Worm (Caenorhabditis elegans) whole organism, L4 larva: ENCODE measurements around the gene D2096.9.

ENCODE experiments used
- D1046.2 ChIP-seq: fragments of 200-800 bp; sonication (Bioruptor generic); IDR thresholded peaks from 2 replicates; pipeline ENCODE4 v1.3.6; 2022; ENCODE audit warnings: missing genetic modification characterization, missing compliant biosample characterization
- F10B5.3 ChIP-seq: sonication (generic microtip); optimal IDR thresholded peaks from 2 replicates; lab custom pipeline; 2016; ENCODE audit warnings: mild to moderate bottlenecking, missing genetic modification characterization, missing compliant biosample characterization
- F37D6.2 ChIP-seq: sonication (generic microtip); optimal IDR thresholded peaks from 2 replicates; lab custom pipeline; 2016; ENCODE audit warnings: mild to moderate bottlenecking, missing genetic modification characterization, missing compliant biosample characterization
- T26A8.4 ChIP-seq: fragments of 200-800 bp; sonication (Bioruptor generic); IDR thresholded peaks from 2 replicates; pipeline ENCODE4 v1.3.6; 2022; ENCODE audit warnings: missing genetic modification characterization, missing compliant biosample characterization
- Y75B8A.6 ChIP-seq: fragments of 200-800 bp; sonication (Bioruptor generic); IDR thresholded peaks from 2 replicates; pipeline ENCODE4 v1.3.6; 2022; ENCODE audit warnings: missing genetic modification reagents, missing genetic modification characterization, missing compliant biosample characterization
- attf-4 ChIP-seq: sonication (generic microtip); optimal IDR thresholded peaks from 3 replicates; lab custom pipeline; 2017; ENCODE audit warnings: missing biosample characterization, missing genetic modification characterization
- ceh-20 ChIP-seq: fragments of 200-800 bp; sonication (Bioruptor generic); IDR thresholded peaks from 2 replicates; pipeline ENCODE4 v1.3.6; 2022; ENCODE audit warnings: missing genetic modification reagents, missing genetic modification characterization, missing compliant biosample characterization
- ceh-44 ChIP-seq: fragments of 200-800 bp; sonication (Bioruptor generic); IDR thresholded peaks from 2 replicates; pipeline ENCODE4 v1.3.6; 2022; ENCODE audit warnings: missing genetic modification reagents, missing genetic modification characterization, missing compliant biosample characterization
- ctbp-1 ChIP-seq: fragments of 200-800 bp; sonication (Bioruptor generic); IDR thresholded peaks from 2 replicates; pipeline ENCODE4 v1.3.6; 2022; ENCODE audit warnings: missing genetic modification reagents, missing genetic modification characterization, missing compliant biosample characterization
- daf-16 ChIP-seq, 3 experiments: sonication (generic microtip); optimal IDR thresholded peaks; 2 replicates each; lab custom pipeline; 2016 to 2017; ENCODE audit warnings: missing genetic modification characterization in 3 of 3, missing genetic modification reagents in 3 of 3, mild to moderate bottlenecking in 2 of 3, missing compliant biosample characterization in 2 of 3, missing biosample characterization in 1 of 3, moderate library complexity in 1 of 3
- dmd-8 ChIP-seq: fragments of 200-800 bp; sonication (Bioruptor generic); IDR thresholded peaks from 2 replicates; pipeline ENCODE4 v1.3.6; 2022; ENCODE audit warnings: missing genetic modification characterization, missing compliant biosample characterization
- dpl-1 ChIP-seq: fragments of 150-350 bp; optimal IDR thresholded peaks from 2 replicates; lab custom pipeline; 2014; ENCODE audit warnings: missing biosample characterization, missing genetic modification reagents, missing genetic modification characterization
- duxl-1 ChIP-seq: sonication (generic microtip); optimal IDR thresholded peaks from 2 replicates; lab custom pipeline; 2016; ENCODE audit warnings: mild to moderate bottlenecking, missing genetic modification characterization, moderate library complexity, missing compliant biosample characterization; ENCODE audit not compliant: poor library complexity
- dve-1 ChIP-seq: sonication (generic microtip); optimal IDR thresholded peaks from 2 replicates; lab custom pipeline; 2017; ENCODE audit warnings: antibody characterized with exemption, mild to moderate bottlenecking, missing genetic modification characterization, missing compliant biosample characterization; ENCODE audit not compliant: insufficient read depth
- egl-27 ChIP-seq: sonication (generic microtip); optimal IDR thresholded peaks from 3 replicates; lab custom pipeline; 2017; ENCODE audit warnings: missing biosample characterization, missing genetic modification reagents, missing genetic modification characterization
- egl-43 ChIP-seq: fragments of 200-800 bp; sonication (Bioruptor generic); IDR thresholded peaks from 2 replicates; pipeline ENCODE4 v1.3.6; 2022; ENCODE audit warnings: missing genetic modification reagents, missing genetic modification characterization, missing compliant biosample characterization
- hlh-30 ChIP-seq: sonication (generic microtip); optimal IDR thresholded peaks from 2 replicates; lab custom pipeline; 2017; ENCODE audit warnings: antibody characterized with exemption, mild to moderate bottlenecking, missing genetic modification characterization, missing compliant biosample characterization; ENCODE audit not compliant: insufficient read depth
- jun-1 ChIP-seq: fragments of 150-350 bp; optimal IDR thresholded peaks from 2 replicates; lab custom pipeline; 2014; ENCODE audit warnings: missing biosample characterization, missing genetic modification reagents, missing genetic modification characterization
- lim-7 ChIP-seq: fragments of 200-800 bp; sonication (Bioruptor generic); IDR thresholded peaks from 2 replicates; pipeline ENCODE4 v1.3.6; 2022; ENCODE audit warnings: missing genetic modification characterization, missing compliant biosample characterization
- lin-1 ChIP-seq: fragments of 200-800 bp; sonication (Bioruptor generic); IDR thresholded peaks from 2 replicates; pipeline ENCODE4 v1.3.6; 2022; ENCODE audit warnings: missing genetic modification reagents, missing genetic modification characterization, missing compliant biosample characterization
- lin-13 ChIP-seq: fragments of 150-350 bp; optimal IDR thresholded peaks from 2 replicates; lab custom pipeline; 2014; ENCODE audit warnings: missing biosample characterization, missing genetic modification reagents, missing genetic modification characterization
- lin-38 ChIP-seq: fragments of 200-800 bp; sonication (Bioruptor generic); IDR thresholded peaks from 2 replicates; pipeline ENCODE4 v1.3.6; 2022; ENCODE audit warnings: missing genetic modification reagents, missing genetic modification characterization, missing compliant biosample characterization
- lir-3 ChIP-seq: sonication (generic microtip); optimal IDR thresholded peaks from 2 replicates; lab custom pipeline; 2016; ENCODE audit warnings: mild to moderate bottlenecking, missing genetic modification characterization, missing compliant biosample characterization
- lsy-2 ChIP-seq, 2 experiments: fragments of 150-350 bp in 1 of 2; sonication (generic microtip) in 1 of 2; optimal IDR thresholded peaks; 2 replicates each; lab custom pipeline; 2014 to 2017; ENCODE audit warnings: missing biosample characterization in 2 of 2, missing genetic modification characterization in 2 of 2
- madf-5 ChIP-seq, 2 experiments: fragments of 200-800 bp; sonication (Bioruptor generic); IDR thresholded peaks; 2 replicates each; pipeline ENCODE4 v1.3.6; 2022; ENCODE audit warnings: missing compliant biosample characterization in 2 of 2, missing genetic modification characterization in 2 of 2
- madf-9 ChIP-seq: fragments of 200-800 bp; sonication (Bioruptor generic); conservative IDR thresholded peaks from 2 replicates; pipeline ENCODE4 v1.3.6; 2022; ENCODE audit warnings: missing genetic modification reagents, missing genetic modification characterization, missing compliant biosample characterization
- mdl-1 ChIP-seq, 2 experiments: fragments of 150-350 bp in 1 of 2; sonication (generic microtip) in 1 of 2; optimal IDR thresholded peaks; 2 replicates each; lab custom pipeline; 2014 to 2017; ENCODE audit warnings: missing biosample characterization in 2 of 2, missing genetic modification characterization in 2 of 2
- mep-1 ChIP-seq: fragments of 150-350 bp; sonication (generic microtip); optimal IDR thresholded peaks from 3 replicates; lab custom pipeline; 2014; ENCODE audit warnings: missing biosample characterization, missing genetic modification characterization
- mes-2 ChIP-seq: sonication (generic microtip); optimal IDR thresholded peaks from 2 replicates; lab custom pipeline; 2016; ENCODE audit warnings: missing genotype, mild to moderate bottlenecking, missing genetic modification characterization, missing compliant biosample characterization; ENCODE audit not compliant: poor library complexity, severe bottlenecking
- mxl-2 ChIP-seq: fragments of 200-800 bp; sonication (Bioruptor generic); conservative IDR thresholded peaks from 2 replicates; pipeline ENCODE4 v1.3.6; 2022; ENCODE audit warnings: missing genetic modification reagents, missing genetic modification characterization, missing compliant biosample characterization
- nhr-11 ChIP-seq: fragments of 150-350 bp; optimal IDR thresholded peaks from 2 replicates; lab custom pipeline; 2014; ENCODE audit warnings: missing biosample characterization, missing genetic modification characterization
- nhr-111 ChIP-seq: fragments of 200-800 bp; sonication (Bioruptor generic); optimal IDR thresholded peaks from 2 replicates; lab custom pipeline; 2018; ENCODE audit warnings: mild to moderate bottlenecking, missing genetic modification characterization, missing compliant biosample characterization
- nhr-42 ChIP-seq: fragments of 200-800 bp; sonication (Bioruptor generic); IDR thresholded peaks from 2 replicates; pipeline ENCODE4 v1.3.6; 2022; ENCODE audit warnings: missing genetic modification characterization, missing compliant biosample characterization
- nhr-6 ChIP-seq: fragments of 150-350 bp; optimal IDR thresholded peaks from 2 replicates; lab custom pipeline; 2014; ENCODE audit warnings: missing biosample characterization, missing genetic modification characterization
- nhr-76 ChIP-seq: fragments of 150-350 bp; optimal IDR thresholded peaks from 2 replicates; lab custom pipeline; 2014; ENCODE audit warnings: missing biosample characterization, missing genetic modification characterization
- saeg-2 ChIP-seq: fragments of 200-800 bp; sonication (Bioruptor generic); IDR thresholded peaks from 2 replicates; pipeline ENCODE4 v1.3.6; 2022; ENCODE audit warnings: missing genetic modification reagents, missing genetic modification characterization, missing compliant biosample characterization
- sdz-12 ChIP-seq: fragments of 200-800 bp; sonication (Bioruptor generic); optimal IDR thresholded peaks from 2 replicates; lab custom pipeline; 2018; ENCODE audit warnings: mild to moderate bottlenecking, missing genetic modification characterization, missing compliant biosample characterization
- set-16 ChIP-seq: fragments of 200-800 bp; sonication (Bioruptor generic); IDR thresholded peaks from 2 replicates; pipeline ENCODE4 v1.3.6; 2022; ENCODE audit warnings: missing genetic modification reagents, missing genetic modification characterization, missing compliant biosample characterization
- snpc-1.2 ChIP-seq: fragments of 200-800 bp; sonication (Bioruptor generic); IDR thresholded peaks from 2 replicates; pipeline ENCODE4 v1.3.6; 2022; ENCODE audit warnings: missing genetic modification reagents, missing genetic modification characterization, missing compliant biosample characterization
- snpc-4 ChIP-seq: fragments of 150-350 bp; optimal IDR thresholded peaks from 2 replicates; lab custom pipeline; 2014; ENCODE audit warnings: missing biosample characterization, missing genetic modification characterization
- spr-3 ChIP-seq: fragments of 200-800 bp; sonication (Bioruptor generic); optimal IDR thresholded peaks from 2 replicates; lab custom pipeline; 2018; ENCODE audit warnings: mild to moderate bottlenecking, missing genetic modification characterization, missing compliant biosample characterization
- unc-62 ChIP-seq, 3 experiments: fragments of 150-350 bp in 1 of 3; sonication (generic microtip); optimal IDR thresholded peaks in 2 of 3; peaks in 1 of 3; 1 replicate in 1 of 3; 2 replicates in 2 of 3; lab custom pipeline; 2014 to 2017; ENCODE audit warnings: missing biosample characterization in 3 of 3, missing genetic modification characterization in 3 of 3, missing genetic modification reagents in 3 of 3, missing genotype in 1 of 3
- zfp-3 ChIP-seq: fragments of 200-800 bp; sonication (Bioruptor generic); conservative IDR thresholded peaks from 2 replicates; pipeline ENCODE4 v1.3.6; 2022; ENCODE audit warnings: missing genetic modification reagents, missing genetic modification characterization, missing compliant biosample characterization
- zip-11 ChIP-seq: fragments of 200-800 bp; sonication (Bioruptor generic); IDR thresholded peaks from 2 replicates; pipeline ENCODE4 v1.3.6; 2022; ENCODE audit warnings: missing genetic modification characterization, missing compliant biosample characterization

Gene D2096.9

ce11 chrIV:8377501-8377900 lies 5.1 kb downstream of the D2096.9 start, which contains the start of gene D2096.7 (continued):
- peak; percentile 64 for TF ChIP-seq lin-13 (GFP tag; lab: Kevin White, UChicago)
- no peak for TF ChIP-seq F10B5.3 (tag; lab: Kevin White, UChicago)
- peak; percentile 69 for TF ChIP-seq T26A8.4 (GFP tag; lab: Robert Waterston, UW)
- TF ChIP-seq mes-2 (tag; lab: Kevin White, UChicago) = peak; percentile 28
- TF ChIP-seq lim-7 (GFP tag; lab: Robert Waterston, UW) = peak; percentile 66; the same call in 1 of the 2 replicates
- peak; percentile 66 for TF ChIP-seq ctbp-1 (GFP tag; lab: Robert Waterston, UW)
- TF ChIP-seq dmd-8 (GFP tag; lab: Robert Waterston, UW) = peak; percentile 64; the same call in 1 of the 2 replicates
- TF ChIP-seq hlh-30 (tag; lab: Kevin White, UChicago) = no peak
- peak; percentile 90 for TF ChIP-seq snpc-1.2 (GFP tag; lab: Robert Waterston, UW)
- peak; percentile 44 for TF ChIP-seq duxl-1 (tag; lab: Kevin White, UChicago)
- 0 out of 2 replicates have a peak, but pooled peaks have one; percentile 36 for TF ChIP-seq zfp-3 (GFP tag; lab: Robert Waterston, UW)
- TF ChIP-seq lin-1 (GFP tag; lab: Robert Waterston, UW) = 0 out of 2 replicates have a peak, but pooled peaks have one; percentile 40
- no peak for TF ChIP-seq dpl-1
- peak; percentile 63 for TF ChIP-seq Y75B8A.6 (GFP tag; lab: Robert Waterston, UW)
- peak; percentile 30; the same call in 1 of the 2 replicates for TF ChIP-seq D1046.2 (GFP tag; lab: Robert Waterston, UW)
- TF ChIP-seq nhr-11 (tag; lab: Kevin White, UChicago) = no peak
- TF ChIP-seq saeg-2 (GFP tag; lab: Robert Waterston, UW) = peak; percentile 47; the same call in 1 of the 2 replicates
- no peak for TF ChIP-seq nhr-111
- TF ChIP-seq ceh-44 (GFP tag; lab: Robert Waterston, UW) = no peak
- TF ChIP-seq jun-1 (tag; lab: Kevin White, UChicago) = no peak
- peak; percentile 42 for TF ChIP-seq spr-3 (GFP tag; lab: Kevin White, UChicago)

- no peak for TF ChIP-seq set-16 (GFP tag; lab: Robert Waterston, UW)
- no peak for TF ChIP-seq snpc-4 (tag; lab: Kevin White, UChicago)
- TF ChIP-seq nhr-76 (tag; lab: Kevin White, UChicago) = no peak
- TF ChIP-seq nhr-6 (tag; lab: Kevin White, UChicago) = no peak
- TF ChIP-seq spr-3 (GFP tag; lab: Kevin White, UChicago) = no peak
- no peak for TF ChIP-seq mdl-1 (tag; optimal IDR thresholded peaks at IDR 0.05; lab: Kevin White, UChicago)
- TF ChIP-seq ceh-20 = no peak
- no peak for TF ChIP-seq mxl-2 (GFP tag; lab: Robert Waterston, UW)
- peak; percentile 3 for TF ChIP-seq dve-1
- peak in 1 of 2 experiments; percentile 3 for TF ChIP-seq daf-16 (GFP tag; optimal IDR thresholded peaks at IDR 0.05; lab: Kevin White, UChicago)
- no peak for TF ChIP-seq daf-16 (tag; optimal IDR thresholded peaks at IDR 0.05; lab: Kevin White, UChicago)
- peak; percentile 12 for TF ChIP-seq mes-2 (tag; lab: Kevin White, UChicago)
- TF ChIP-seq madf-5 (GFP tag; IDR thresholded peaks at IDR 0.05; lab: Robert Waterston, UW) = no peak
- no peak for TF ChIP-seq D1046.2 (GFP tag; lab: Robert Waterston, UW)
- no peak for TF ChIP-seq egl-43 (GFP tag; lab: Robert Waterston, UW)
- TF ChIP-seq lsy-2 (tag; optimal IDR thresholded peaks at IDR 0.05; lab: Kevin White, UChicago) = peak in 1 of 2 experiments; percentile 19
- no peak for TF ChIP-seq mep-1 (tag; lab: Kevin White, UChicago)
- TF ChIP-seq hlh-30 (tag; lab: Kevin White, UChicago) = no peak
- TF ChIP-seq, all 104 proteins: peak for 4
Measured at ce11 chrIV:8376923-8377322, 5.7 kb downstream of the D2096.9 start.

ce11 chrIV:8375381-8375780 lies 7.2 kb downstream of the D2096.9 start:
- peak in 1 of 2 experiments; percentile 53 for TF ChIP-seq mdl-1 (tag; optimal IDR thresholded peaks at IDR 0.05; lab: Kevin White, UChicago)
- TF ChIP-seq madf-5 (GFP tag; IDR thresholded peaks at IDR 0.05; lab: Robert Waterston, UW) = peak; percentile 78 to 86; a peak in 3 of 4 replicates
- TF ChIP-seq unc-62 (GFP tag; optimal IDR thresholded peaks at IDR 0.05 in 1 of 2; lab: Kevin White, UChicago) = no peak
- TF ChIP-seq unc-62 (tag; optimal IDR thresholded peaks at IDR 0.05; lab: Kevin White, UChicago) = no peak
- TF ChIP-seq F37D6.2 = peak; percentile 45
- no peak for TF ChIP-seq saeg-2 (GFP tag; lab: Robert Waterston, UW)
- 0 out of 2 replicates have a peak, but pooled peaks have one; percentile 53 for TF ChIP-seq madf-9 (GFP tag; lab: Robert Waterston, UW)
- no peak for TF ChIP-seq sdz-12 (GFP tag; lab: Kevin White, UChicago)
- TF ChIP-seq lir-3 (tag; lab: Kevin White, UChicago) = peak; percentile 29
- TF ChIP-seq duxl-1 (tag; lab: Kevin White, UChicago) = peak; percentile 65
- TF ChIP-seq nhr-42 (GFP tag; lab: Robert Waterston, UW) = peak; percentile 76
- peak; percentile 79 for TF ChIP-seq lin-38
- TF ChIP-seq attf-4 (tag; lab: Kevin White, UChicago) = no peak
- peak; percentile 54; the same call in 1 of the 2 replicates for TF ChIP-seq zip-11 (GFP tag; lab: Robert Waterston, UW)
- TF ChIP-seq egl-27 = no peak
- peak; percentile 14 for TF ChIP-seq nhr-6 (tag; lab: Kevin White, UChicago)
